Worm (Caenorhabditis elegans) whole organism, mixed stage, embryonic: ENCODE data around the gene act-3.

Source experiments
- M03D4.4 ChIP-seq: sonication (generic microtip); optimal IDR thresholded peaks from 2 replicates; lab custom pipeline; 2017; ENCODE audit warnings: mild to moderate bottlenecking, missing genetic modification characterization, missing compliant biosample characterization
- blmp-1 ChIP-seq: fragments of 150-350 bp; optimal IDR thresholded peaks from 2 replicates; lab custom pipeline; 2014; ENCODE audit warnings: missing biosample characterization, missing genetic modification characterization
- ceh-43 ChIP-seq: fragments of 200-800 bp; sonication (Bioruptor generic); optimal IDR thresholded peaks from 2 replicates; lab custom pipeline; 2018; ENCODE audit warnings: mild to moderate bottlenecking, missing genetic modification characterization, moderate library complexity, missing compliant biosample characterization
- ceh-83 ChIP-seq: fragments of 200-800 bp; sonication (Bioruptor generic); optimal IDR thresholded peaks from 2 replicates; lab custom pipeline; 2018; ENCODE audit warnings: mild to moderate bottlenecking, missing genetic modification characterization, missing compliant biosample characterization
- ces-1 ChIP-seq: fragments of 150-350 bp; optimal IDR thresholded peaks from 2 replicates; lab custom pipeline; 2014; ENCODE audit warnings: missing biosample characterization, missing genetic modification reagents, missing genetic modification characterization
- cnd-1 ChIP-seq: fragments of 200-800 bp; sonication (Bioruptor generic); optimal IDR thresholded peaks from 2 replicates; lab custom pipeline; 2018; ENCODE audit warnings: mild to moderate bottlenecking, missing genetic modification characterization, missing compliant biosample characterization
- drap-1 ChIP-seq: fragments of 200-800 bp; sonication (Bioruptor generic); optimal IDR thresholded peaks from 3 replicates; lab custom pipeline; 2018; ENCODE audit warnings: mild to moderate bottlenecking, missing genetic modification characterization, missing compliant biosample characterization
- elt-3 ChIP-seq: fragments of 150-350 bp; optimal IDR thresholded peaks from 2 replicates; lab custom pipeline; 2014; ENCODE audit warnings: missing biosample characterization, missing genetic modification characterization
- ham-2 ChIP-seq: fragments of 200-800 bp; sonication (Bioruptor generic); optimal IDR thresholded peaks from 2 replicates; lab custom pipeline; 2018; ENCODE audit warnings: mild to moderate bottlenecking, missing genetic modification characterization, missing compliant biosample characterization
- hlh-1 ChIP-seq: fragments of 150-350 bp; optimal IDR thresholded peaks from 2 replicates; lab custom pipeline; 2014; ENCODE audit warnings: missing biosample characterization, missing genetic modification reagents, missing genetic modification characterization
- lin-13 ChIP-seq: fragments of 150-350 bp; optimal IDR thresholded peaks from 2 replicates; lab custom pipeline; 2014; ENCODE audit warnings: missing biosample characterization, missing genetic modification characterization
- lsy-2 ChIP-seq: fragments of 150-350 bp; optimal IDR thresholded peaks from 2 replicates; lab custom pipeline; 2014; ENCODE audit warnings: missing biosample characterization, missing genetic modification characterization
- mab-5 ChIP-seq: fragments of 150-350 bp; optimal IDR thresholded peaks from 2 replicates; lab custom pipeline; 2014; ENCODE audit warnings: missing biosample characterization, missing genetic modification characterization
- mep-1 ChIP-seq: fragments of 150-350 bp; optimal IDR thresholded peaks from 2 replicates; lab custom pipeline; 2017; ENCODE audit warnings: missing biosample characterization, missing genetic modification reagents, missing genetic modification characterization, inconsistent platforms
- mls-2 ChIP-seq: sonication (generic microtip); optimal IDR thresholded peaks from 2 replicates; lab custom pipeline; 2016; ENCODE audit warnings: mild to moderate bottlenecking, missing genetic modification characterization, moderate library complexity, missing compliant biosample characterization
- nhr-12 ChIP-seq: fragments of 150-350 bp; optimal IDR thresholded peaks from 2 replicates; lab custom pipeline; 2014; ENCODE audit warnings: missing biosample characterization, missing genetic modification characterization
- nhr-2 ChIP-seq: fragments of 150-350 bp; optimal IDR thresholded peaks from 2 replicates; lab custom pipeline; 2014; ENCODE audit warnings: missing biosample characterization, missing genetic modification characterization
- nhr-237 ChIP-seq: fragments of 150-350 bp; optimal IDR thresholded peaks from 2 replicates; lab custom pipeline; 2014; ENCODE audit warnings: missing biosample characterization, missing genetic modification characterization
- nhr-28 ChIP-seq: fragments of 150-350 bp; optimal IDR thresholded peaks from 2 replicates; lab custom pipeline; 2014; ENCODE audit warnings: missing biosample characterization, missing genetic modification characterization
- nhr-76 ChIP-seq: sonication (generic microtip); optimal IDR thresholded peaks from 2 replicates; lab custom pipeline; 2017; ENCODE audit warnings: missing biosample characterization, missing genetic modification characterization
- pha-4 ChIP-seq: fragments of 150-350 bp; optimal IDR thresholded peaks from 2 replicates; lab custom pipeline; 2018; ENCODE audit warnings: missing biosample characterization, missing genetic modification reagents, missing genetic modification characterization
- sem-2 ChIP-seq: fragments of 200-800 bp; sonication (Bioruptor generic); optimal IDR thresholded peaks from 2 replicates; lab custom pipeline; 2018; ENCODE audit warnings: mild to moderate bottlenecking, missing genetic modification characterization, missing compliant biosample characterization
- sptf-1 ChIP-seq: sonication (generic microtip); optimal IDR thresholded peaks from 2 replicates; lab custom pipeline; 2017; ENCODE audit warnings: mild to moderate bottlenecking, missing genetic modification characterization, moderate library complexity, missing compliant biosample characterization
- unc-120 ChIP-seq: sonication (generic microtip); optimal IDR thresholded peaks from 2 replicates; lab custom pipeline; 2017; ENCODE audit warnings: missing genetic modification characterization, missing compliant biosample characterization; ENCODE audit not compliant: poor library complexity, severe bottlenecking
- unc-39 ChIP-seq: fragments of 150-350 bp; optimal IDR thresholded peaks from 2 replicates; lab custom pipeline; 2014; ENCODE audit warnings: missing biosample characterization, missing genetic modification characterization
- unc-62 ChIP-seq: fragments of 150-350 bp; optimal IDR thresholded peaks from 2 replicates; lab custom pipeline; 2014; ENCODE audit warnings: missing biosample characterization, missing genetic modification reagents, missing genetic modification characterization
- ztf-11 ChIP-seq: fragments of 150-350 bp; optimal IDR thresholded peaks from 2 replicates; lab custom pipeline; 2014; ENCODE audit warnings: missing biosample characterization, missing genetic modification characterization

act-3 gene

ce11 chrV:11043767-11044166 is 30.5 kb downstream of the act-3 start, which contains the start of gene C45B11.6:
TSS of gene C45B11.6 (plus strand) at chrV:11044067.
- TF ChIP-seq blmp-1 (tag; lab: Kevin White, UChicago) (no peak), nhr-2 (tag; lab: Kevin White, UChicago) (peak; percentile 28), M03D4.4 (tag; lab: Kevin White, UChicago) (no peak), ham-2 (GFP tag; lab: Kevin White, UChicago) (no peak)

- TF ChIP-seq ztf-11 (tag; lab: Kevin White, UChicago) = no peak
- TF ChIP-seq cnd-1 (tag; lab: Kevin White, UChicago) = no peak
- TF ChIP-seq mab-5 (tag; lab: Kevin White, UChicago) = no peak
- no peak for TF ChIP-seq nhr-28
- TF ChIP-seq nhr-237 (tag; lab: Kevin White, UChicago) = no peak
- no peak for TF ChIP-seq mep-1 (tag; lab: Kevin White, UChicago)
- TF ChIP-seq lin-13 (tag; lab: Kevin White, UChicago) = no peak
- no peak for TF ChIP-seq unc-62 (GFP tag; lab: Kevin White, UChicago)
- no peak for TF ChIP-seq sptf-1 (tag; lab: Kevin White, UChicago)
- TF ChIP-seq hlh-1 = no peak
- TF ChIP-seq ham-2 (GFP tag; lab: Kevin White, UChicago) = no peak
- TF ChIP-seq unc-39 (tag; lab: Kevin White, UChicago) = no peak
- TF ChIP-seq drap-1 (GFP tag; lab: Kevin White, UChicago) = no peak
Measured at ce11 chrV:11042538-11042937, 31.8 kb downstream of the act-3 start, which contains the start of gene C45B11.2. TSS of gene C45B11.2 (plus strand) at chrV:11042710.

- no peak for TF ChIP-seq M03D4.4 (tag; lab: Kevin White, UChicago)
- TF ChIP-seq nhr-12 (tag; lab: Kevin White, UChicago) = no peak
- TF ChIP-seq, all 35 proteins: peak for 0
Measured at ce11 chrV:11041499-11041898, 32.8 kb downstream of the act-3 start, which contains the start of gene C45B11.5. TSS of gene C45B11.5 (plus strand) at chrV:11041799.

- TF ChIP-seq nhr-28 = no peak
- TF ChIP-seq nhr-2 (tag; lab: Kevin White, UChicago) = no peak
- no peak for TF ChIP-seq mls-2 (tag; lab: Kevin White, UChicago)
- no peak for TF ChIP-seq M03D4.4 (tag; lab: Kevin White, UChicago)
- no peak for TF ChIP-seq pha-4 (tag; lab: Kevin White, UChicago)
- no peak for TF ChIP-seq unc-120 (tag; lab: Kevin White, UChicago)
- no peak for TF ChIP-seq ceh-83 (GFP tag; lab: Kevin White, UChicago)
- no peak for TF ChIP-seq blmp-1 (tag; lab: Kevin White, UChicago)
- no peak for TF ChIP-seq nhr-76 (tag; lab: Kevin White, UChicago)
- TF ChIP-seq ces-1 = no peak
- TF ChIP-seq ztf-11 (tag; lab: Kevin White, UChicago) = no peak
- TF ChIP-seq mab-5 (tag; lab: Kevin White, UChicago) = no peak
- no peak for TF ChIP-seq elt-3 (tag; lab: Kevin White, UChicago)
- TF ChIP-seq lsy-2 (tag; lab: Kevin White, UChicago) = no peak
- TF ChIP-seq drap-1 (GFP tag; lab: Kevin White, UChicago) = no peak
- no peak for TF ChIP-seq unc-39 (tag; lab: Kevin White, UChicago)
- no peak for TF ChIP-seq nhr-237 (tag; lab: Kevin White, UChicago)
- TF ChIP-seq sem-2 = no peak
- no peak for TF ChIP-seq lin-13 (tag; lab: Kevin White, UChicago)
- no peak for TF ChIP-seq hlh-1
Measured at ce11 chrV:11040473-11040872, 33.8 kb downstream of the act-3 start, which contains the start of gene C45B11.8. TSS of gene C45B11.8 (plus strand) at chrV:11040773.

ce11 chrV:11040020-11040419 is 34.3 kb downstream of the act-3 start, which contains the start of gene C45B11.9:
TSS of gene C45B11.9 (plus strand) at chrV:11040320.
- TF ChIP-seq ceh-83 (GFP tag; lab: Kevin White, UChicago) = no peak
- TF ChIP-seq ztf-11 (tag; lab: Kevin White, UChicago) = no peak
- TF ChIP-seq nhr-12 (tag; lab: Kevin White, UChicago) = no peak
- TF ChIP-seq ceh-43 (GFP tag; lab: Kevin White, UChicago) = no peak
- TF ChIP-seq pha-4 (tag; lab: Kevin White, UChicago) = no peak
- no peak for TF ChIP-seq blmp-1 (tag; lab: Kevin White, UChicago)
- no peak for TF ChIP-seq mls-2 (tag; lab: Kevin White, UChicago)
- TF ChIP-seq cnd-1 (tag; lab: Kevin White, UChicago) = no peak
- no peak for TF ChIP-seq drap-1 (GFP tag; lab: Kevin White, UChicago)
- TF ChIP-seq unc-39 (tag; lab: Kevin White, UChicago) = no peak
- no peak for TF ChIP-seq unc-120 (tag; lab: Kevin White, UChicago)
